Fruit fly (Drosophila melanogaster) whole organism, wandering third instar larva: Measurements from ENCODE around the gene Rhau.

Experiments
- CG32264 ChIP-seq: fragments of 200-800 bp; sonication (Bioruptor generic); optimal IDR thresholded peaks from 2 replicates; lab custom pipeline; 2016; ENCODE audit warnings: missing biosample characterization, missing genetic modification characterization
- CrebA ChIP-seq: fragments of 200-800 bp; sonication (Bioruptor generic); optimal IDR thresholded peaks from 2 replicates; lab custom pipeline; 2016; ENCODE audit warnings: missing biosample characterization, mild to moderate bottlenecking, missing genetic modification characterization, borderline replicate concordance
- h ChIP-seq: fragments of 200-800 bp; sonication (Bioruptor generic); optimal IDR thresholded peaks from 3 replicates; lab custom pipeline; 2016; ENCODE audit warnings: missing biosample characterization, mild to moderate bottlenecking, missing genetic modification characterization
- lola ChIP-seq: fragments of >200 bp; optimal IDR thresholded peaks from 2 replicates; lab custom pipeline; 2017; ENCODE audit warnings: missing biosample characterization, missing genetic modification characterization
- pan ChIP-seq: fragments of >200 bp; optimal IDR thresholded peaks from 2 replicates; lab custom pipeline; 2017
- psq ChIP-seq: fragments of 200-800 bp; sonication (Bioruptor generic); optimal IDR thresholded peaks from 3 replicates; lab custom pipeline; 2017; ENCODE audit warnings: missing biosample characterization, mild to moderate bottlenecking, missing genetic modification characterization, moderate library complexity

DNA sequence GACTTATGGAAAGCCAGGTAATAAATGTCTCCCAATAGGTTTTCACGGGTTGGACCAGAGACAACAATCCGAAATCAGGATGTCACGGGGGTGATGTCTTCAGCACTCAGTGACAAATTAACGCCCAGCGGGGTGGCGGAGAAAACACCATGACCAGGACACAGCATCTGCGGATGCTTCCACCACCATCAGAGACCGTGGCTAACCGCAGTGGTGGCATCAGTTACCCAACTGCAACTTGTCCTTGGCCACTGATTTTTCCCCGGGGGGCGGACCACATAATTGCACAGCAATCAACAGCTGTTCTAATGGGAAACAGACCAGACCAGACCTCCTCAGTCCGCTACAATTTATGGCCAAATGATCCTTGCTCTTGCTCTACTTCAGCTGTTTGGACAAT lies 20.6 kb upstream of the Rhau start:
- TF ChIP-seq h (GFP tag; lab: Kevin White, UChicago) (no peak), psq (GFP tag; lab: Kevin White, UChicago) (no peak), lola (GFP tag; lab: Kevin White, UChicago) (no peak), CrebA (GFP tag; lab: Kevin White, UChicago) (no peak), pan (lab: Kevin White, UChicago) (no peak), CG32264 (GFP tag; lab: Kevin White, UChicago) (no peak)
